Worm (Caenorhabditis elegans) whole organism, early embryonic: Measurements from ENCODE around the gene alh-4.

ENCODE experiments used
- F13C5.2 ChIP-seq: sonication (generic microtip); optimal IDR thresholded peaks from 2 replicates; lab custom pipeline; 2017; ENCODE audit warnings: mild to moderate bottlenecking, missing genetic modification characterization, inconsistent platforms, missing compliant biosample characterization
- ceh-36 ChIP-seq: sonication (generic microtip); optimal IDR thresholded peaks from 2 replicates; lab custom pipeline; 2016; ENCODE audit warnings: missing genetic modification characterization, inconsistent platforms, missing compliant biosample characterization
- ets-7 ChIP-seq: sonication (generic microtip); optimal IDR thresholded peaks from 2 replicates; lab custom pipeline; 2016; ENCODE audit warnings: missing genotype, missing genetic modification characterization, missing compliant biosample characterization
- hmg-4 ChIP-seq: fragments of 200-800 bp; sonication (Bioruptor generic); optimal IDR thresholded peaks from 2 replicates; lab custom pipeline; 2018; ENCODE audit warnings: mild to moderate bottlenecking, missing genetic modification characterization, missing compliant biosample characterization
- pes-1 ChIP-seq: fragments of 200-800 bp; sonication (Bioruptor generic); IDR thresholded peaks from 2 replicates; pipeline ENCODE4 v1.3.6; 2022; ENCODE audit warnings: missing genetic modification reagents, missing genetic modification characterization, missing compliant biosample characterization
- sea-1 ChIP-seq: fragments of 200-800 bp; sonication (Bioruptor generic); conservative IDR thresholded peaks from 2 replicates; pipeline ENCODE4 v1.3.6; 2022; ENCODE audit warnings: missing genetic modification characterization, missing compliant biosample characterization
- tbx-11 ChIP-seq: fragments of 200-800 bp; sonication (Bioruptor generic); IDR thresholded peaks from 2 replicates; pipeline ENCODE4 v1.3.6; 2022; ENCODE audit warnings: missing genetic modification characterization, missing compliant biosample characterization
- tra-4 ChIP-seq: sonication (generic microtip); optimal IDR thresholded peaks from 2 replicates; lab custom pipeline; 2017; ENCODE audit warnings: missing genetic modification characterization, missing compliant biosample characterization

Gene alh-4

ce11 chrV:6385677-6386276, 43.9 kb downstream of the alh-4 start:
- TF ChIP-seq tra-4 (no peak), ets-7 (tag; lab: Kevin White, UChicago) (no peak), pes-1 (no peak), sea-1 (GFP tag; lab: Robert Waterston, UW) (no peak), F13C5.2 (no peak), tbx-11 (GFP tag; lab: Robert Waterston, UW) (no peak), ceh-36 (no peak), hmg-4 (GFP tag; lab: Kevin White, UChicago) (no peak)
